Fruit fly (Drosophila melanogaster): ENCODE measurements around the gene Fuca.

DNA sequence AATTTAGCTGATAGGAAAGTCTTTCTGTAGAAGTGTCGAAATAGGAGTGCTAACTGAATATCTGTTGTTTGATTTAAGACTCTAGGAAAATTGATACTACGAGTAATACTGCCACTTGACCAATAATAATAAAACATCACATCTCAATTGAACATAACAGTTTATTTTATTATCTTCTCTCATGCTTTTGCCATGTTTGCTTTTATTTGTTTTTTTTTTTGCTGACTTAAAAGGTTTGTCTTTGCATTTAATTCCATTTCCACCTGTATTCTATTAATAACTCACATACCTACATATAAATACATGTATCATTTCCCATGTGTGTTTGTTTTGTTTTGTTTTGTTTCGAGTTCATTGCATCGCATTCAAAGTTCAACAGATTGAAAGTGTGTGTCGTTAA is at the start of gene Fuca, which contains the start of gene CG11714:
- TF ChIP-seq nom (GFP tag; optimal IDR thresholded peaks at IDR 0.05) (no peak), CG16815 (GFP tag; optimal IDR thresholded peaks at IDR 0.05) (no peak), CG12104 (GFP tag; optimal IDR thresholded peaks at IDR 0.05) (no peak), nmo (GFP tag; optimal IDR thresholded peaks at IDR 0.05) (no peak), wdn (GFP tag; IDR thresholded peaks at IDR 0.05) (no peak), org-1 (GFP tag; optimal IDR thresholded peaks at IDR 0.05) (no peak), pzg (GFP tag; optimal IDR thresholded peaks at IDR 0.05) (no peak), CG18476 (GFP tag; optimal IDR thresholded peaks at IDR 0.05) (no peak), dmrt99B (tag; optimal IDR thresholded peaks at IDR 0.05) (no peak), CG7745 (tag; optimal IDR thresholded peaks at IDR 0.05) (no peak)
